Fruit fly (Drosophila melanogaster) whole organism, embryonic: ENCODE data around the gene bark.

Source experiments
- Adf1 ChIP-seq: fragments of 200-800 bp; sonication (Bioruptor generic); IDR thresholded peaks from 2 replicates; pipeline ENCODE4 v1.3.6; 2022; ENCODE audit warnings: missing biosample characterization, missing genetic modification characterization
- Atf6 ChIP-seq: fragments of 200-800 bp; sonication (Bioruptor generic); IDR thresholded peaks from 2 replicates; pipeline ENCODE4 v1.3.6; 2022; ENCODE audit warnings: missing biosample characterization, missing genetic modification characterization
- CG10959 ChIP-seq: fragments of 200-800 bp; sonication (Bioruptor generic); IDR thresholded peaks from 2 replicates; pipeline ENCODE4 v1.3.6; 2022; ENCODE audit warnings: missing biosample characterization, missing genetic modification characterization
- CG11504 ChIP-seq: fragments of 200-800 bp; sonication (Bioruptor generic); optimal IDR thresholded peaks from 3 replicates; lab custom pipeline; 2019; ENCODE audit warnings: missing biosample characterization, mild to moderate bottlenecking, missing genetic modification characterization, moderate library complexity
- CG11723 ChIP-seq: fragments of 200-800 bp; sonication (Bioruptor generic); optimal IDR thresholded peaks from 2 replicates; lab custom pipeline; 2017; ENCODE audit warnings: missing biosample characterization, mild to moderate bottlenecking, missing genetic modification characterization
- CG12104 ChIP-seq: fragments of 200-800 bp; sonication (Bioruptor generic); optimal IDR thresholded peaks from 3 replicates; lab custom pipeline; 2016; ENCODE audit warnings: missing biosample characterization, missing genetic modification characterization
- CG14441 ChIP-seq: fragments of 200-800 bp; sonication (Bioruptor generic); IDR thresholded peaks from 2 replicates; pipeline ENCODE4 v1.3.6; 2022; ENCODE audit warnings: missing biosample characterization, missing genetic modification characterization
- CG15011 ChIP-seq: fragments of 200-800 bp; sonication (Bioruptor generic); optimal IDR thresholded peaks from 3 replicates; lab custom pipeline; 2018; ENCODE audit warnings: missing biosample characterization, mild to moderate bottlenecking, missing genetic modification characterization
- CG15696 ChIP-seq: fragments of 200-800 bp; sonication (Bioruptor generic); optimal IDR thresholded peaks from 2 replicates; lab custom pipeline; 2019; ENCODE audit warnings: missing biosample characterization, mild to moderate bottlenecking, missing genetic modification characterization, moderate library complexity
- CG16815 ChIP-seq: fragments of 200-800 bp; sonication (Bioruptor generic); optimal IDR thresholded peaks from 3 replicates; lab custom pipeline; 2017; ENCODE audit warnings: missing biosample characterization, mild to moderate bottlenecking, missing genetic modification characterization
- CG2889 ChIP-seq: fragments of 200-800 bp; sonication (Bioruptor generic); IDR thresholded peaks from 3 replicates; pipeline ENCODE4 v1.3.6; 2022; ENCODE audit warnings: missing biosample characterization, missing genetic modification characterization
- CG30431 ChIP-seq: fragments of 200-800 bp; sonication (Bioruptor generic); optimal IDR thresholded peaks from 2 replicates; lab custom pipeline; 2017; ENCODE audit warnings: missing biosample characterization, missing genetic modification characterization
- CG31365 ChIP-seq: fragments of 200-800 bp; sonication (Bioruptor generic); optimal IDR thresholded peaks from 2 replicates; lab custom pipeline; 2018; ENCODE audit warnings: missing biosample characterization, mild to moderate bottlenecking, missing genetic modification characterization
- CG3726 ChIP-seq: fragments of 200-800 bp; sonication (Bioruptor generic); IDR thresholded peaks from 3 replicates; pipeline ENCODE4, ENCODE4 v1.3.6; 2022; ENCODE audit warnings: missing biosample characterization, missing genetic modification characterization
- CG3838 ChIP-seq: fragments of 200-800 bp; sonication (Bioruptor generic); optimal IDR thresholded peaks from 3 replicates; lab custom pipeline; 2016; ENCODE audit warnings: missing biosample characterization, missing genetic modification characterization
- CG7271 ChIP-seq: fragments of 200-800 bp; sonication (Bioruptor generic); optimal IDR thresholded peaks from 2 replicates; lab custom pipeline; 2018; ENCODE audit warnings: missing biosample characterization, mild to moderate bottlenecking, missing genetic modification characterization, moderate library complexity
- CG7556 ChIP-seq: fragments of 200-800 bp; sonication (Bioruptor generic); optimal IDR thresholded peaks from 2 replicates; lab custom pipeline; 2017; ENCODE audit warnings: missing biosample characterization, mild to moderate bottlenecking, missing genetic modification characterization
- CG9215 ChIP-seq: fragments of 200-800 bp; sonication (Bioruptor generic); IDR thresholded peaks from 2 replicates; pipeline ENCODE4 v1.3.6; 2022; ENCODE audit warnings: missing biosample characterization, missing genetic modification characterization
- CHES-1-like ChIP-seq: fragments of 200-800 bp; sonication (Bioruptor generic); optimal IDR thresholded peaks from 2 replicates; lab custom pipeline; 2016; ENCODE audit warnings: missing biosample characterization, missing genetic modification characterization
- D19B ChIP-seq: fragments of 200-800 bp; sonication (Bioruptor generic); optimal IDR thresholded peaks from 2 replicates; lab custom pipeline; 2017; ENCODE audit warnings: missing biosample characterization, mild to moderate bottlenecking, missing genetic modification characterization
- HLHmδ ChIP-seq: fragments of 200-800 bp; sonication (Bioruptor generic); optimal IDR thresholded peaks from 2 replicates; lab custom pipeline; 2018; ENCODE audit warnings: missing biosample characterization, mild to moderate bottlenecking, missing genetic modification characterization, moderate library complexity
- Hsf ChIP-seq: fragments of 200-800 bp; sonication (Bioruptor generic); optimal IDR thresholded peaks from 3 replicates; lab custom pipeline; 2016; ENCODE audit warnings: missing biosample characterization, missing genetic modification characterization
- MTF-1 ChIP-seq: fragments of 200-800 bp; sonication (Bioruptor generic); optimal IDR thresholded peaks from 2 replicates; lab custom pipeline; 2018; ENCODE audit warnings: missing biosample characterization, mild to moderate bottlenecking, missing genetic modification characterization, borderline replicate concordance
- NC2α ChIP-seq: fragments of 200-800 bp; sonication (Bioruptor generic); optimal IDR thresholded peaks from 2 replicates; lab custom pipeline; 2016; ENCODE audit warnings: missing biosample characterization, missing genetic modification characterization
- NK7.1 ChIP-seq: fragments of 200-800 bp; sonication (Bioruptor generic); optimal IDR thresholded peaks from 3 replicates; lab custom pipeline; 2016; ENCODE audit warnings: missing biosample characterization, missing genetic modification characterization
- Rx ChIP-seq: fragments of 200-800 bp; sonication (Bioruptor generic); IDR thresholded peaks from 2 replicates; pipeline ENCODE4 v1.3.6; 2022; ENCODE audit warnings: missing biosample characterization, missing genetic modification characterization
- Sry-β ChIP-seq: fragments of 200-800 bp; sonication (Bioruptor generic); optimal IDR thresholded peaks from 2 replicates; lab custom pipeline; 2018; ENCODE audit warnings: missing biosample characterization, mild to moderate bottlenecking, missing genetic modification characterization, moderate library complexity
- YL-1 ChIP-seq: fragments of 200-800 bp; sonication (Bioruptor generic); optimal IDR thresholded peaks from 3 replicates; lab custom pipeline; 2017; ENCODE audit warnings: missing biosample characterization, mild to moderate bottlenecking, missing genetic modification characterization
- az2 ChIP-seq: fragments of 200-800 bp; sonication (Bioruptor generic); optimal IDR thresholded peaks from 3 replicates; lab custom pipeline; 2016; ENCODE audit warnings: missing biosample characterization, missing genetic modification characterization
- croc ChIP-seq: fragments of 200-800 bp; sonication (Bioruptor generic); conservative IDR thresholded peaks from 3 replicates; pipeline ENCODE4 v1.3.6; 2022; ENCODE audit warnings: missing biosample characterization, missing genetic modification characterization
- disco-r ChIP-seq: fragments of 200-800 bp; sonication (Bioruptor generic); optimal IDR thresholded peaks from 2 replicates; lab custom pipeline; 2016; ENCODE audit warnings: missing biosample characterization, missing genetic modification characterization
- dysf ChIP-seq: fragments of 200-800 bp; sonication (Bioruptor generic); IDR thresholded peaks from 3 replicates; pipeline ENCODE4 v1.3.6; 2022; ENCODE audit warnings: missing biosample characterization, missing genetic modification characterization
- eve ChIP-seq, 2 experiments: fragments of >200 bp; optimal IDR thresholded peaks; 2 replicates each; lab custom pipeline; 2017; ENCODE audit warnings: missing biosample characterization in 2 of 2, missing genetic modification characterization in 2 of 2
- fd102C ChIP-seq: fragments of 200-800 bp; sonication (Bioruptor generic); optimal IDR thresholded peaks from 2 replicates; lab custom pipeline; 2018; ENCODE audit warnings: missing biosample characterization, mild to moderate bottlenecking, missing genetic modification characterization, moderate library complexity
- fd3F ChIP-seq: fragments of 200-800 bp; sonication (Bioruptor generic); optimal IDR thresholded peaks from 2 replicates; lab custom pipeline; 2018; ENCODE audit warnings: missing biosample characterization, mild to moderate bottlenecking, missing genetic modification characterization, moderate library complexity
- gem ChIP-seq: fragments of 200-800 bp; sonication (Bioruptor generic); optimal IDR thresholded peaks from 2 replicates; lab custom pipeline; 2019; ENCODE audit warnings: missing biosample characterization, mild to moderate bottlenecking, missing genetic modification characterization, moderate library complexity
- her ChIP-seq: fragments of 200-800 bp; sonication (Bioruptor generic); optimal IDR thresholded peaks from 2 replicates; lab custom pipeline; 2016; ENCODE audit warnings: missing biosample characterization, missing genetic modification characterization
- inv ChIP-seq: fragments of 200-800 bp; sonication (Bioruptor generic); IDR thresholded peaks from 2 replicates; pipeline ENCODE4 v1.3.6; 2022; ENCODE audit warnings: missing biosample characterization, missing genetic modification characterization; ENCODE audit not compliant: partially characterized antibody
- jumu ChIP-seq: fragments of 200-800 bp; sonication (Bioruptor generic); optimal IDR thresholded peaks from 3 replicates; lab custom pipeline; 2016; ENCODE audit warnings: missing biosample characterization, missing genetic modification characterization
- kay ChIP-seq: fragments of 200-800 bp; sonication (Bioruptor generic); optimal IDR thresholded peaks from 2 replicates; lab custom pipeline; 2016; ENCODE audit warnings: missing biosample characterization, missing genetic modification characterization
- oc ChIP-seq: fragments of 200-800 bp; sonication (Bioruptor generic); optimal IDR thresholded peaks from 2 replicates; lab custom pipeline; 2018; ENCODE audit warnings: missing biosample characterization, mild to moderate bottlenecking, missing genetic modification characterization, moderate library complexity
- pnt ChIP-seq: fragments of 200-800 bp; sonication (Bioruptor generic); optimal IDR thresholded peaks from 3 replicates; lab custom pipeline; 2016; ENCODE audit warnings: missing biosample characterization, missing genetic modification characterization
- ranshi ChIP-seq: fragments of 200-800 bp; sonication (Bioruptor generic); IDR thresholded peaks from 2 replicates; pipeline ENCODE4 v1.3.6; 2022; ENCODE audit warnings: missing biosample characterization, missing genetic modification characterization
- repo ChIP-seq: fragments of 200-800 bp; sonication (Bioruptor generic); optimal IDR thresholded peaks from 2 replicates; lab custom pipeline; 2016; ENCODE audit warnings: missing biosample characterization, missing genetic modification characterization
- ro ChIP-seq: fragments of 200-800 bp; sonication (Bioruptor generic); IDR thresholded peaks from 2 replicates; pipeline ENCODE4 v1.3.6; 2022; ENCODE audit warnings: missing biosample characterization, missing genetic modification characterization
- sc ChIP-seq, 3 experiments: fragments of >200 bp in 2 of 3; fragments of 200-800 bp in 1 of 3; sonication (Bioruptor generic) in 1 of 3; optimal IDR thresholded peaks; 2 replicates in 2 of 3; 3 replicates in 1 of 3; lab custom pipeline; 2017; ENCODE audit warnings: mild to moderate bottlenecking in 1 of 3, missing biosample characterization in 1 of 3, missing genetic modification characterization in 1 of 3, missing genetic modification reagents in 1 of 3
- sr ChIP-seq: fragments of 200-800 bp; sonication (Bioruptor generic); IDR thresholded peaks from 3 replicates; pipeline ENCODE4 v1.3.6; 2022; ENCODE audit warnings: missing biosample characterization, missing genetic modification characterization
- stc ChIP-seq: fragments of 200-800 bp; sonication (Bioruptor generic); IDR thresholded peaks from 2 replicates; pipeline ENCODE4 v1.3.6; 2022; ENCODE audit warnings: missing biosample characterization, missing genetic modification characterization
- tll ChIP-seq, 2 experiments: fragments of 200-800 bp in 1 of 2; fragments of >200 bp in 1 of 2; sonication (Bioruptor generic) in 1 of 2; optimal IDR thresholded peaks; 2 replicates each; lab custom pipeline; 2017 to 2019; ENCODE audit warnings: missing biosample characterization in 2 of 2, missing genetic modification characterization in 2 of 2, mild to moderate bottlenecking in 1 of 2, moderate library complexity in 1 of 2
- zen ChIP-seq: fragments of 200-800 bp; sonication (Bioruptor generic); optimal IDR thresholded peaks from 3 replicates; lab custom pipeline; 2018; ENCODE audit warnings: missing biosample characterization, mild to moderate bottlenecking, missing genetic modification characterization, moderate library complexity

bark gene

DNA sequence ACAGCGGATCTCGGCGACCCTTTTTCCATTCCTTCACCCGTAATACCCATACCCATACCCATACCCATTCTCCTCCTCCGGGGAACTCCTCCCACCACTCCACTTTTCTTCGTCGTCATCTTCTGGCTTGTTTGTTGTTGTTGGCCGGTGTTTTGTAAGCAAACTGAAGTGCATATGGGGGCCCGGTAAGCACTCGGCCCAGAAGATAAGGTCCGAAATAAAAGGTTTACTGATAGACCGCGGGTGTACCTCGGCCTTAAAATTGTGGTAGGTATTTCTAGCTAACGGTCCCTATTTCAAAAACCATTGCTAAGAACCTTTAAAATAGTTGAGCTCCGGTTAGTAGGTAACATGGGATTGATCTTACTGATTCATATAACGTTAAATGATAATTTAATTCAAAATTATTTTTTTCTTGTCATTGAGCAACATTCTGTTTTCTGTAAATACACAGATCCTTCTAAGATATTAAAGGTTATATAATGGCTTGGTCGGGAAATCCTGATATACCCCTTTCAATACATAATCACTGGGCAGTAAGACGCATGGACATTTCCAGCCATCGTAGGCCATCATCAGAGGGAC, 11.1 kb upstream of the bark start (continued):
- TF ChIP-seq jumu (GFP tag; lab: Kevin White, UChicago), result peak; percentile 38
- TF ChIP-seq ranshi, result no peak
- peak; percentile 55; the same call in 1 of the 2 replicates for TF ChIP-seq CG10959 (GFP tag; lab: Robert Waterston, UW)
- no peak for TF ChIP-seq kay (GFP tag; lab: Kevin White, UChicago)
- TF ChIP-seq CG16815 (GFP tag; lab: Kevin White, UChicago), result peak; percentile 71
- TF ChIP-seq CG7271, result no peak
- no peak for TF ChIP-seq CG3726 (GFP tag; lab: Robert Waterston, UW)
- no peak for TF ChIP-seq CG11723 (GFP tag; lab: Kevin White, UChicago)
- TF ChIP-seq disco-r (GFP tag; lab: Kevin White, UChicago), result no peak
- TF ChIP-seq CG15011, result no peak
- TF ChIP-seq fd102C (GFP tag; lab: Kevin White, UChicago), result no peak
- TF ChIP-seq fd3F (GFP tag; lab: Kevin White, UChicago), result no peak
- TF ChIP-seq Sry-β (GFP tag; lab: Kevin White, UChicago), result no peak
- TF ChIP-seq CG11504 (tag; lab: Kevin White, UChicago), result peak; percentile 58
- TF ChIP-seq CG9215 (GFP tag; lab: Robert Waterston, UW), result 0 out of 2 replicates have a peak, but pooled peaks have one; percentile 13
- peak in 1 of 2 experiments; percentile 72 for TF ChIP-seq eve (GFP tag; optimal IDR thresholded peaks at IDR 0.05; lab: Kevin White, UChicago)
- TF ChIP-seq CG3838, result no peak
- TF ChIP-seq croc (GFP tag; lab: Robert Waterston, UW), result peak; percentile 40; the same call in 2 of the 3 replicates
- peak; percentile 32; the same call in 1 of the 3 replicates for TF ChIP-seq dysf
- TF ChIP-seq CG7556 (GFP tag; lab: Kevin White, UChicago), result peak; percentile 36
- no peak for TF ChIP-seq Atf6
- TF ChIP-seq CG31365 (tag; lab: Kevin White, UChicago), result no peak
- TF ChIP-seq NK7.1 (GFP tag; lab: Kevin White, UChicago), result no peak
- peak; percentile 54 for TF ChIP-seq CG15696
- peak; percentile 79 for TF ChIP-seq HLHmδ (GFP tag; lab: Kevin White, UChicago)
- no peak for TF ChIP-seq inv
- TF ChIP-seq CG2889 (GFP tag; lab: Robert Waterston, UW), result no peak
- no peak for TF ChIP-seq MTF-1 (GFP tag; lab: Kevin White, UChicago)
- peak; percentile 61 for TF ChIP-seq CG30431
- no peak for TF ChIP-seq sc (optimal IDR thresholded peaks at IDR 0.05; lab: Kevin White, UChicago)
- TF ChIP-seq sc (GFP tag; optimal IDR thresholded peaks at IDR 0.05; lab: Kevin White, UChicago), result peak; percentile 40
- TF ChIP-seq CHES-1-like (GFP tag; lab: Kevin White, UChicago), result no peak
- peak; percentile 45 for TF ChIP-seq az2 (GFP tag; lab: Kevin White, UChicago)
- TF ChIP-seq sr (GFP tag; lab: Robert Waterston, UW), result no peak
- TF ChIP-seq repo (GFP tag; lab: Kevin White, UChicago), result no peak
- no peak for TF ChIP-seq Adf1 (GFP tag; lab: Robert Waterston, UW)
- TF ChIP-seq Rx (GFP tag; lab: Robert Waterston, UW), result no peak
- TF ChIP-seq NC2α (GFP tag; lab: Kevin White, UChicago), result no peak
- TF ChIP-seq pnt (GFP tag; lab: Kevin White, UChicago), result peak; percentile 35
- no peak for TF ChIP-seq her (GFP tag; lab: Kevin White, UChicago)
- no peak for TF ChIP-seq tll (GFP tag; optimal IDR thresholded peaks at IDR 0.05; lab: Kevin White, UChicago)
- no peak for TF ChIP-seq ro (GFP tag; lab: Robert Waterston, UW)
- no peak for TF ChIP-seq oc (tag; lab: Kevin White, UChicago)
- peak; percentile 95 for TF ChIP-seq D19B (GFP tag; lab: Kevin White, UChicago)
- TF ChIP-seq Hsf (GFP tag; lab: Kevin White, UChicago), result peak; percentile 29
- TF ChIP-seq zen (tag; lab: Kevin White, UChicago), result peak; percentile 17
- no peak for TF ChIP-seq YL-1 (GFP tag; lab: Kevin White, UChicago)
- no peak for TF ChIP-seq CG14441 (GFP tag; lab: Robert Waterston, UW)
- peak; percentile 76 for TF ChIP-seq gem (tag; lab: Kevin White, UChicago)
- TF ChIP-seq CG12104 (GFP tag; lab: Kevin White, UChicago), result peak; percentile 10
- peak; percentile 41; the same call in 1 of the 2 replicates for TF ChIP-seq stc (GFP tag; lab: Robert Waterston, UW)
